Worm (Caenorhabditis elegans) whole organism, L4/young adult: ENCODE measurements around the gene C37C3.17.

ENCODE experiments used
- dao-5 ChIP-seq: sonication (generic microtip); optimal IDR thresholded peaks from 2 replicates; lab custom pipeline; 2016; ENCODE audit warnings: missing genotype, missing genetic modification characterization, moderate library complexity, missing compliant biosample characterization
- him-1 ChIP-seq: sonication (generic microtip); optimal IDR thresholded peaks from 2 replicates; lab custom pipeline; 2016; ENCODE audit warnings: missing genotype, missing genetic modification reagents, missing genetic modification characterization, missing compliant biosample characterization

- TF ChIP-seq him-1 (tag; lab: Kevin White, UChicago) (no peak), dao-5 (tag; lab: Kevin White, UChicago) (no peak)
Observed at ce11 chrV:7857931-7858330, 3.8 kb downstream of the C37C3.17 start, which contains the start of gene C37C3.1.
